Fruit fly (Drosophila melanogaster) whole organism, pupa: Measurements from ENCODE around the gene CG31787.

ENCODE experiments used
- CG12605 ChIP-seq: fragments of 200-800 bp; sonication (Bioruptor generic); IDR thresholded peaks from 2 replicates; pipeline ENCODE4 v1.3.6; 2022; ENCODE audit warnings: missing biosample characterization, missing genetic modification characterization
- CG13204 ChIP-seq: fragments of 200-800 bp; sonication (Bioruptor generic); optimal IDR thresholded peaks from 2 replicates; lab custom pipeline; 2018; ENCODE audit warnings: missing biosample characterization, mild to moderate bottlenecking, missing genetic modification characterization, moderate library complexity
- CG14655 ChIP-seq: fragments of 200-800 bp; sonication (Bioruptor generic); optimal IDR thresholded peaks from 3 replicates; lab custom pipeline; 2017; ENCODE audit warnings: mild to moderate bottlenecking, missing biosample characterization, missing genetic modification reagents, missing genetic modification characterization
- CG15710 ChIP-seq: fragments of 200-800 bp; sonication (Bioruptor generic); optimal IDR thresholded peaks from 2 replicates; lab custom pipeline; 2018; ENCODE audit warnings: missing biosample characterization, mild to moderate bottlenecking, missing genetic modification characterization, moderate library complexity
- CG17806 ChIP-seq: fragments of 200-800 bp; sonication (Bioruptor generic); optimal IDR thresholded peaks from 2 replicates; lab custom pipeline; 2018; ENCODE audit warnings: missing biosample characterization, mild to moderate bottlenecking, missing genetic modification characterization, moderate library complexity
- CG32121 ChIP-seq: fragments of 200-800 bp; sonication (Bioruptor generic); IDR thresholded peaks from 2 replicates; pipeline ENCODE4 v1.3.6; 2022; ENCODE audit warnings: missing biosample characterization, missing genetic modification characterization
- CG8159 ChIP-seq: fragments of 200-800 bp; sonication (Bioruptor generic); optimal IDR thresholded peaks from 3 replicates; lab custom pipeline; 2018; ENCODE audit warnings: missing biosample characterization, mild to moderate bottlenecking, missing genetic modification characterization, moderate library complexity
- Pif1A ChIP-seq: fragments of 200-800 bp; sonication (Bioruptor generic); optimal IDR thresholded peaks from 3 replicates; lab custom pipeline; 2016; ENCODE audit warnings: missing biosample characterization, missing genetic modification characterization
- Pif1B ChIP-seq: fragments of 200-800 bp; sonication (Bioruptor generic); optimal IDR thresholded peaks from 3 replicates; lab custom pipeline; 2016; ENCODE audit warnings: missing biosample characterization, missing genetic modification characterization
- Snoo ChIP-seq: fragments of 200-800 bp; sonication (Bioruptor generic); optimal IDR thresholded peaks from 3 replicates; lab custom pipeline; 2017; ENCODE audit warnings: missing biosample characterization, mild to moderate bottlenecking, missing genetic modification characterization, inconsistent platforms
- fd96Ca ChIP-seq: fragments of 200-800 bp; sonication (Bioruptor generic); IDR thresholded peaks from 3 replicates; pipeline ENCODE4 v1.3.6; 2022; ENCODE audit warnings: missing biosample characterization, missing genetic modification characterization
- gl ChIP-seq: fragments of 200-800 bp; sonication (Bioruptor generic); optimal IDR thresholded peaks from 2 replicates; lab custom pipeline; 2018; ENCODE audit warnings: missing biosample characterization, mild to moderate bottlenecking, missing genetic modification characterization
- rn ChIP-seq: fragments of 200-800 bp; sonication (Bioruptor generic); IDR thresholded peaks from 2 replicates; pipeline ENCODE4 v1.3.6; 2022; ENCODE audit warnings: missing biosample characterization, missing genetic modification characterization

DNA sequence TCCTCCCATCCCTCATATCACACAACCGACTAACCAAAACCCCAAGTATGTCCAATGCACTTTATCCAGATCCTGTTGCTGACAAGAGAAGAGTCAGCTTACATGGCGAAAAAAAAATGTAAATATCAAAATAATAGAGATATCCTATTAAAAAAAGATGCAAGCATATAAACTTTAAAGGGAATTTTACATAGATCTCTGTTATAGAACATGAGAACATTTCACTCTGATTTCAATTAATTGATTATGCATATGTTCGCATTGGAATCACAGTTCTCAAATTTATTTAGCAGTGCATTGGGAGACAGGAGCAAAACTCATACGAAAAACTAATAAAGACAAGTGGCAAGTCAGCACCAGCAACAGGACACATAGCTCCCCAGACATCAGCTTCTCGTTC, 22.3 kb upstream of the CG31787 start:
- no peak for TF ChIP-seq CG32121 (GFP tag; lab: Robert Waterston, UW)
- no peak for TF ChIP-seq rn
- TF ChIP-seq Pif1B (GFP tag; lab: Kevin White, UChicago): no peak
- no peak for TF ChIP-seq CG15710 (tag; lab: Kevin White, UChicago)
- TF ChIP-seq fd96Ca (GFP tag; lab: Robert Waterston, UW): no peak
- no peak for TF ChIP-seq CG12605 (GFP tag; lab: Robert Waterston, UW)
- no peak for TF ChIP-seq Snoo
- no peak for TF ChIP-seq CG13204 (GFP tag; lab: Kevin White, UChicago)
- no peak for TF ChIP-seq Pif1A (GFP tag; lab: Kevin White, UChicago)
- TF ChIP-seq CG14655 (GFP tag; lab: Kevin White, UChicago): no peak
- TF ChIP-seq CG8159 (tag; lab: Kevin White, UChicago): no peak
- TF ChIP-seq gl (tag; lab: Kevin White, UChicago): no peak
- TF ChIP-seq CG17806 (tag; lab: Kevin White, UChicago): no peak
